Worm (Caenorhabditis elegans): Measurements from ENCODE around the gene ceh-23.

Gene ceh-23

ce11 chrIII:7858407-7859029 lies 19.1 kb downstream of the ceh-23 start, which contains the start of the genes coq-5 and ufm-1:
Gene coq-5, minus strand, starts transcription at chrIII:7858457.
Gene ufm-1, plus strand, starts transcription at chrIII:7858979.
- TF ChIP-seq him-1 (tag; optimal IDR thresholded peaks at IDR 0.05) (peak; percentile 21), dao-5 (tag; optimal IDR thresholded peaks at IDR 0.05) (no peak), W03F9.2 (tag; optimal IDR thresholded peaks at IDR 0.05) (no peak)

ce11 chrIII:7859313-7859712 lies 19.9 kb downstream of the ceh-23 start, which contains the start of gene tomm-7:
Gene tomm-7, plus strand, starts transcription at chrIII:7859613.
- TF ChIP-seq W03F9.2 (tag; optimal IDR thresholded peaks at IDR 0.05): no peak

ce11 chrIII:7860885-7861284 lies 21.5 kb downstream of the ceh-23 start, which contains the start of gene cuc-1:
Gene cuc-1, minus strand, starts transcription at chrIII:7860985.
- TF ChIP-seq W03F9.2 (tag; optimal IDR thresholded peaks at IDR 0.05): no peak
- TF ChIP-seq dao-5 (tag; optimal IDR thresholded peaks at IDR 0.05): no peak
- no peak for TF ChIP-seq him-1 (tag; optimal IDR thresholded peaks at IDR 0.05)

ce11 chrIII:7861535-7862120 lies 22.2 kb downstream of the ceh-23 start, which contains the start of gene snr-5:
Gene snr-5, plus strand, starts transcription at chrIII:7862070.
- TF ChIP-seq dao-5 (tag; optimal IDR thresholded peaks at IDR 0.05): no peak

ce11 chrIII:7865238-7865761 lies 25.9 kb downstream of the ceh-23 start, which contains the start of gene slc-17.3:
Gene slc-17.3, minus strand, starts transcription at chrIII:7865288.
- TF ChIP-seq him-1 (tag; optimal IDR thresholded peaks at IDR 0.05) (no peak), W03F9.2 (tag; optimal IDR thresholded peaks at IDR 0.05) (no peak), dao-5 (tag; optimal IDR thresholded peaks at IDR 0.05) (no peak)

ce11 chrIII:7866189-7866588 lies 26.8 kb downstream of the ceh-23 start, which contains the start of gene cup-4:
Gene cup-4, plus strand, starts transcription at chrIII:7866489.
- TF ChIP-seq dao-5 (tag; optimal IDR thresholded peaks at IDR 0.05) (no peak), W03F9.2 (tag; optimal IDR thresholded peaks at IDR 0.05) (no peak), him-1 (tag; optimal IDR thresholded peaks at IDR 0.05) (no peak)

- no peak for TF ChIP-seq dao-5 (tag; optimal IDR thresholded peaks at IDR 0.05)
- no peak for TF ChIP-seq W03F9.2 (tag; optimal IDR thresholded peaks at IDR 0.05)
- TF ChIP-seq him-1 (tag; optimal IDR thresholded peaks at IDR 0.05): no peak
Measured at ce11 chrIII:7872776-7873175, 33.4 kb downstream of the ceh-23 start.

- TF ChIP-seq W03F9.2 (tag; optimal IDR thresholded peaks at IDR 0.05) (no peak), him-1 (tag; optimal IDR thresholded peaks at IDR 0.05) (no peak), dao-5 (tag; optimal IDR thresholded peaks at IDR 0.05) (no peak)
Measured at ce11 chrIII:7873481-7873880, 34.1 kb downstream of the ceh-23 start, which contains the start of gene tyr-1. Gene tyr-1, plus strand, starts transcription at chrIII:7873781.

- no peak for TF ChIP-seq dao-5 (tag; optimal IDR thresholded peaks at IDR 0.05)
- no peak for TF ChIP-seq W03F9.2 (tag; optimal IDR thresholded peaks at IDR 0.05)
- no peak for TF ChIP-seq him-1 (tag; optimal IDR thresholded peaks at IDR 0.05)
Measured at ce11 chrIII:7877090-7877489, 37.7 kb downstream of the ceh-23 start.

ce11 chrIII:7878852-7879329 lies 39.5 kb downstream of the ceh-23 start, which contains the start of gene sup-18:
Gene sup-18, minus strand, starts transcription at chrIII:7878902.
- TF ChIP-seq W03F9.2 (tag; optimal IDR thresholded peaks at IDR 0.05) (no peak), dao-5 (tag; optimal IDR thresholded peaks at IDR 0.05) (no peak), him-1 (tag; optimal IDR thresholded peaks at IDR 0.05) (no peak)

ce11 chrIII:7880132-7880715 lies 40.8 kb downstream of the ceh-23 start:
- no peak for TF ChIP-seq W03F9.2 (tag; optimal IDR thresholded peaks at IDR 0.05)
- TF ChIP-seq dao-5 (tag; optimal IDR thresholded peaks at IDR 0.05): no peak
- TF ChIP-seq him-1 (tag; optimal IDR thresholded peaks at IDR 0.05): no peak

ce11 chrIII:7882900-7883299 lies 43.5 kb downstream of the ceh-23 start, which contains the start of gene ZK688.9:
Gene ZK688.9, minus strand, starts transcription at chrIII:7883000.
- no peak for TF ChIP-seq him-1 (tag; optimal IDR thresholded peaks at IDR 0.05)
- no peak for TF ChIP-seq W03F9.2 (tag; optimal IDR thresholded peaks at IDR 0.05)
- TF ChIP-seq dao-5 (tag; optimal IDR thresholded peaks at IDR 0.05): no peak

- TF ChIP-seq dao-5 (tag; optimal IDR thresholded peaks at IDR 0.05) (no peak), him-1 (tag; optimal IDR thresholded peaks at IDR 0.05) (no peak), W03F9.2 (tag; optimal IDR thresholded peaks at IDR 0.05) (no peak)
Measured at ce11 chrIII:7884863-7885262, 45.5 kb downstream of the ceh-23 start, which contains the start of gene ZK688.11. Gene ZK688.11, minus strand, starts transcription at chrIII:7884963.

ce11 chrIII:7889036-7889435 lies 49.6 kb downstream of the ceh-23 start:
- TF ChIP-seq him-1 (tag; optimal IDR thresholded peaks at IDR 0.05): no peak
- TF ChIP-seq dao-5 (tag; optimal IDR thresholded peaks at IDR 0.05): no peak
- TF ChIP-seq W03F9.2 (tag; optimal IDR thresholded peaks at IDR 0.05): no peak
